Comparison of ENCODE assay signal across 2 fruit fly cellular contexts in genomic region chr3L:14053806-14054205, dm6.
TF ChIP-seq lines count a peak whose summit lies in the region.

No protein-coding gene starts in this region.

- no peak for TF ChIP-seq CTCF in whole organism, embryonic (GFP tag; optimal IDR thresholded peaks at IDR 0.05; lab: Kevin White, UChicago)

TF ChIP-seq in whole organism, embryonic, 481 proteins besides CTCF, POLR2A, EP300 and RAD21:
- no peak for TF ChIP-seq sisA (GFP tag; IDR thresholded peaks at IDR 0.05; lab: Robert Waterston, UW)
- TF ChIP-seq mld (GFP tag; IDR thresholded peaks at IDR 0.05; lab: Robert Waterston, UW; ENCODE audit: partially characterized antibody): 0 out of 3 replicates have a peak, but pooled peaks have one; percentile 10
- TF ChIP-seq insv (GFP tag; optimal IDR thresholded peaks at IDR 0.05; lab: Kevin White, UChicago): no peak
- peak; percentile 30; the same call in 1 of the 2 replicates for TF ChIP-seq Rfx (GFP tag; IDR thresholded peaks at IDR 0.05; lab: Robert Waterston, UW)
- TF ChIP-seq CG10209 (GFP tag; optimal IDR thresholded peaks at IDR 0.05; lab: Kevin White, UChicago): no peak
- TF ChIP-seq nau (GFP tag; optimal IDR thresholded peaks at IDR 0.05; lab: Kevin White, UChicago): no peak
- 0 out of 2 replicates have a peak, but pooled peaks have one; percentile 18 for TF ChIP-seq ap (GFP tag; IDR thresholded peaks at IDR 0.05; lab: Robert Waterston, UW)
- peak; percentile 78 for TF ChIP-seq Hr39 (optimal IDR thresholded peaks at IDR 0.05; lab: Kevin White, UChicago)
- no peak for TF ChIP-seq CG17186 (GFP tag; optimal IDR thresholded peaks at IDR 0.05; lab: Kevin White, UChicago)
- 0 out of 2 replicates have a peak, but pooled peaks have one; percentile 14 for TF ChIP-seq nerfin-2 (GFP tag; IDR thresholded peaks at IDR 0.05; lab: Robert Waterston, UW; ENCODE audit: partially characterized antibody)
- no peak for TF ChIP-seq Oli (tag; optimal IDR thresholded peaks at IDR 0.05; lab: Kevin White, UChicago)
- TF ChIP-seq CG33213 (GFP tag; optimal IDR thresholded peaks at IDR 0.05; lab: Kevin White, UChicago): no peak
- no peak for TF ChIP-seq CG2116 (GFP tag; optimal IDR thresholded peaks at IDR 0.05; lab: Kevin White, UChicago)
- TF ChIP-seq CG15514 (GFP tag; optimal IDR thresholded peaks at IDR 0.05; lab: Kevin White, UChicago): no peak
- peak; percentile 27 for TF ChIP-seq Med (GFP tag; lab: Kevin White, UChicago)
- no peak for TF ChIP-seq CG6813 (GFP tag; optimal IDR thresholded peaks at IDR 0.05; lab: Kevin White, UChicago)
- TF ChIP-seq dysf (GFP tag; IDR thresholded peaks at IDR 0.05; lab: Robert Waterston, UW): 0 out of 3 replicates have a peak, but pooled peaks have one; percentile 28
- no peak for TF ChIP-seq CG12942 (GFP tag; optimal IDR thresholded peaks at IDR 0.05; lab: Kevin White, UChicago)
- TF ChIP-seq shn (GFP tag; optimal IDR thresholded peaks at IDR 0.05; lab: Kevin White, UChicago): no peak
- TF ChIP-seq CG32532 (GFP tag; IDR thresholded peaks at IDR 0.05; lab: Robert Waterston, UW): 0 out of 2 replicates have a peak, but pooled peaks have one; percentile 10
- no peak for TF ChIP-seq jing (GFP tag; optimal IDR thresholded peaks at IDR 0.05; lab: Kevin White, UChicago)
- TF ChIP-seq YL-1 (GFP tag; optimal IDR thresholded peaks at IDR 0.05; lab: Kevin White, UChicago): no peak
- no peak for TF ChIP-seq Mad (GFP tag; optimal IDR thresholded peaks at IDR 0.05; lab: Kevin White, UChicago)
- TF ChIP-seq CG17361 (GFP tag; IDR thresholded peaks at IDR 0.05; lab: Robert Waterston, UW): no peak
- no peak for TF ChIP-seq Doc2 (GFP tag; IDR thresholded peaks at IDR 0.05; lab: Robert Waterston, UW)

TF ChIP-seq in whole organism, wandering third instar larva, 38 proteins besides CTCF, POLR2A, EP300 and RAD21:
- TF ChIP-seq N (GFP tag; optimal IDR thresholded peaks at IDR 0.05; lab: Kevin White, UChicago) (no peak), Dfd (GFP tag; optimal IDR thresholded peaks at IDR 0.05; lab: Kevin White, UChicago) (peak; percentile 98)

Comparison
In these comparisons a context has a peak if more than half of its experiments do, and no peak if none do; other contexts are left out.
1. Of the 10 proteins assayed by ChIP-seq in both whole organism, embryonic and whole organism, wandering third instar larva: peak only in whole organism, embryonic: none; only in whole organism, wandering third instar larva: Dfd; in both: none; in neither: 9.